Worm (Caenorhabditis elegans) whole organism, late embryonic: ENCODE data around the gene nmt-1.

Source experiments
- ama-1 ChIP-seq: fragments of 150-350 bp; optimal IDR thresholded peaks from 2 replicates; lab custom pipeline; 2014
- fkh-10 ChIP-seq: fragments of 150-350 bp; optimal IDR thresholded peaks from 2 replicates; lab custom pipeline; 2014; ENCODE audit warnings: missing biosample characterization, missing genetic modification reagents, missing genetic modification characterization
- pqm-1 ChIP-seq: sonication (generic microtip); optimal IDR thresholded peaks from 2 replicates; lab custom pipeline; 2016; ENCODE audit warnings: missing genetic modification characterization, missing compliant biosample characterization

DNA sequence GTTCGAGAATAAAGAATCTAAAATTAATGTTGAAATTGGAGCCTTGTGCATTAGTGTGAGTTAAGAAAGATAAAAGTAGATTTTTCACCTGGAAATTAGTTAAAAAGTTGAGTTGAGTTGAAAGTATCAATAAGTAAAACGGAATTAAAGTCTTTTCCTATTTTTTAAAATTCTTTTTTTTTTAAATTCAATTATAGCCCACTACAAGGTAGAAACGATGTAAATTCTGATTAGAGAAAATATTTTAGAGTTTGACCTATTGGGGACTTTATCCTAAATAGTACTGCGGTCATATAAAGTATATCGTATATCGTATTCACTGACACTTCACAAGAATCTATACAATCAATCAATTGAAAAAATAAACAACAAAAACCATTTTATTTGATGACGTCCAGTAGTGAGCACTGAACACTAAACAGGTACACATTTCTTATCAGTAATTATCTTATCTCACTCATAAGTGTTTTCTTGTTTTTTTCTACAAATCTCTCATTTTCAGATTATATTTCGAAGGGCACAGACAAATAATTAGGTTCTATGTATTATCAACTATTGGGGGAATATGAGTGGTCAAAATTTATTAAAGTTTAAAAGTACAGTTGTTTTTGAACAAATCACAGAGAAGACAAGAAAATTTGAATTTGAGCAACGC is 28.3 kb downstream of the nmt-1 start, which contains the start of gene wht-1:
- no peak for TF ChIP-seq pqm-1 (tag; lab: Kevin White, UChicago)
- TF ChIP-seq ama-1 = no peak
- TF ChIP-seq fkh-10 (GFP tag; lab: Kevin White, UChicago) = no peak
